Fruit fly (Drosophila melanogaster): ENCODE measurements around the gene MsrA.

DNA sequence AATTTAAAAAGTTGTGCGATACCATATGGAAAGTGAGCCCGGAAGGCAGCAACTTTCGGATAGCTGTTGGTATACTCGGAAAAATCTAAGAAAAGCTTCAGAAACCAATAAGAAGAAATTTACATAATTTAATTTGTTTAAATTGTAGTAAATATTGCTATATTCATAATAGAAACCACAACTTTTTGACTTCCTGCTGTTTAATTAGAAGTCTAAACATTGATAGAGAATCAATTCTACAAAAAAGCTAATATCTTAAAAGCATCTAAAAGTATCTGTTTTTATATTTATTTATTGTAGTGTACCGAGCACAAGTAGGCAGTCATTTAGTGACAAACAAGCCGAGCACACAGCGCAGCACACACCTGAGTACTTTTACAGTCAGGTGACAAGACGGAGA lies 14.6 kb upstream of the MsrA start, which contains the start of gene CG13455:
- TF ChIP-seq h (optimal IDR thresholded peaks at IDR 0.05) (no peak), psq (optimal IDR thresholded peaks at IDR 0.05) (no peak), Sin3A (optimal IDR thresholded peaks at IDR 0.05) (no peak)
